Worm (Caenorhabditis elegans) whole organism, early embryonic: ENCODE results near the gene nemt-1.
"Not testable (repeated sequence)": the region's sequence is repeated elsewhere in the genome, so short reads cannot be mapped to it uniquely, and the experiment has no call there.

ENCODE experiments used
- B0310.2 ChIP-seq: sonication (generic microtip); optimal IDR thresholded peaks from 2 replicates; lab custom pipeline; 2016; ENCODE audit warnings: mild to moderate bottlenecking, missing genetic modification characterization, missing compliant biosample characterization
- F13C5.2 ChIP-seq: sonication (generic microtip); optimal IDR thresholded peaks from 2 replicates; lab custom pipeline; 2017; ENCODE audit warnings: mild to moderate bottlenecking, missing genetic modification characterization, inconsistent platforms, missing compliant biosample characterization
- aly-1 ChIP-seq: sonication (generic microtip); optimal IDR thresholded peaks from 2 replicates; lab custom pipeline; 2016; ENCODE audit warnings: missing genetic modification characterization, missing compliant biosample characterization
- ama-1 ChIP-seq: fragments of 150-350 bp; optimal IDR thresholded peaks from 2 replicates; lab custom pipeline; 2014
- ceh-13 ChIP-seq: fragments of 200-800 bp; sonication (Bioruptor generic); optimal IDR thresholded peaks from 2 replicates; lab custom pipeline; 2018; ENCODE audit warnings: mild to moderate bottlenecking, missing genetic modification characterization, missing compliant biosample characterization
- ceh-36 ChIP-seq: sonication (generic microtip); optimal IDR thresholded peaks from 2 replicates; lab custom pipeline; 2016; ENCODE audit warnings: missing genetic modification characterization, inconsistent platforms, missing compliant biosample characterization
- ets-7 ChIP-seq: sonication (generic microtip); optimal IDR thresholded peaks from 2 replicates; lab custom pipeline; 2016; ENCODE audit warnings: missing genotype, missing genetic modification characterization, missing compliant biosample characterization
- flt-1 ChIP-seq: fragments of 200-800 bp; sonication (Bioruptor generic); IDR thresholded peaks from 2 replicates; pipeline ENCODE4 v1.3.6; 2022; ENCODE audit warnings: missing genetic modification characterization, missing compliant biosample characterization
- hmbx-1 ChIP-seq: sonication (generic microtip); optimal IDR thresholded peaks from 2 replicates; lab custom pipeline; 2016; ENCODE audit warnings: mild to moderate bottlenecking, missing genetic modification characterization, missing compliant biosample characterization
- hmg-4 ChIP-seq: fragments of 200-800 bp; sonication (Bioruptor generic); optimal IDR thresholded peaks from 2 replicates; lab custom pipeline; 2018; ENCODE audit warnings: mild to moderate bottlenecking, missing genetic modification characterization, missing compliant biosample characterization
- hnd-1 ChIP-seq: sonication (generic microtip); optimal IDR thresholded peaks from 2 replicates; lab custom pipeline; 2016; ENCODE audit warnings: missing genetic modification characterization, missing compliant biosample characterization
- pes-1 ChIP-seq: fragments of 200-800 bp; sonication (Bioruptor generic); IDR thresholded peaks from 2 replicates; pipeline ENCODE4 v1.3.6; 2022; ENCODE audit warnings: missing genetic modification reagents, missing genetic modification characterization, missing compliant biosample characterization
- scrt-1 ChIP-seq: fragments of 200-800 bp; sonication (Bioruptor generic); IDR thresholded peaks from 2 replicates; pipeline ENCODE4 v1.3.6; 2022; ENCODE audit warnings: missing genetic modification characterization, missing compliant biosample characterization
- sea-1 ChIP-seq: fragments of 200-800 bp; sonication (Bioruptor generic); conservative IDR thresholded peaks from 2 replicates; pipeline ENCODE4 v1.3.6; 2022; ENCODE audit warnings: missing genetic modification characterization, missing compliant biosample characterization
- tbx-11 ChIP-seq: fragments of 200-800 bp; sonication (Bioruptor generic); IDR thresholded peaks from 2 replicates; pipeline ENCODE4 v1.3.6; 2022; ENCODE audit warnings: missing genetic modification characterization, missing compliant biosample characterization
- tbx-37 ChIP-seq: fragments of 200-800 bp; sonication (Bioruptor generic); conservative IDR thresholded peaks from 2 replicates; pipeline ENCODE4 v1.3.6; 2022; ENCODE audit warnings: missing genetic modification reagents, missing genetic modification characterization, missing compliant biosample characterization
- tra-4 ChIP-seq: sonication (generic microtip); optimal IDR thresholded peaks from 2 replicates; lab custom pipeline; 2017; ENCODE audit warnings: missing genetic modification characterization, missing compliant biosample characterization

nemt-1 gene

DNA sequence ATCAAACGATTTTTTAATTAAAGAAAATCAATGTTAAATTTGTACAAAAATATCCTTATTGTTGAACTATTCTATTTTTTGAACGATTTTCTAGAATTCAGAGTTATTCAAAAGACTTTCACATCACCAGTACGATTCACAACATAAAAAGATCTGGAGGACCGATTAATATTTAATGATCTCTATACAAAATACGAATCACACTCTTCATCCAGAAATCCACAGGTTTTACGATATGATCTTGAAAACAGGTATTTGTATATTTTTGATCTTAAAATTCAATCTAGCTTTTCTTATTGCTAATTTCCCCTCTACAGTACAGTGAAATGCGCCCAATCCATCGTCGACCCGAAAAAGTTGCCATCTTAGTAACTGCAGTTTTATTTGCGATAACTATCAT lies 14.6 kb downstream of the nemt-1 start, which contains the start of gene F49C12.5:
Gene F49C12.5 (plus strand): TSS at position 301 of the 400 bp plus-strand sequence.
- TF ChIP-seq scrt-1 (GFP tag; lab: Robert Waterston, UW) (no peak), ceh-36 (tag; lab: Kevin White, UChicago) (no peak), F13C5.2 (no peak), B0310.2 (no peak), aly-1 (tag; lab: Kevin White, UChicago) (no peak), tbx-37 (GFP tag; lab: Robert Waterston, UW) (no peak), hmg-4 (no peak), hmbx-1 (tag; lab: Kevin White, UChicago) (no peak), ama-1 (lab: Kevin White, UChicago) (no peak), ceh-13 (GFP tag; lab: Kevin White, UChicago) (no peak), pes-1 (GFP tag; lab: Robert Waterston, UW) (no peak), hnd-1 (tag; lab: Kevin White, UChicago) (no peak), ets-7 (no peak)

DNA sequence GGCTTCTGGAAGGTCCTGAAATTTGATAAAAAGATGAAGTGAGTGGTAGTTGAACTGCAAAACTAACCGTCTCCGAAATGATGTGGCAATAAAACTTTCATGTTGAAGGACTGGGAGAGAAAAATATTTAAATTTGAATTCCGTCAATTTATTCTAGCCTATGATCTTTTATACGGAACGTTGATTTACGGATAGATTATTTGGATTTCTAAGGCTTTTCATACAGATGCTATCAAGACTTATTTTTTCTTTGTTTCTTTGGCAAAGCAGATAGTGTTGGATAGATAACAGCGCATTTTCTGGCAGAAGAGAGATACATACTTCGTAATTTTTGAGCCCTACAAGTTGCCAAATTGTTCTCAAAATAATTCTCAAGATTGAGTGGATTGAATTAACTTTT lies 15.2 kb downstream of the nemt-1 start, which contains the start of gene F49C12.4:
Gene F49C12.4 (minus strand): TSS at position 101 of the 400 bp plus-strand sequence.
- no peak for TF ChIP-seq tra-4
- TF ChIP-seq ama-1 (lab: Kevin White, UChicago): no peak
- TF ChIP-seq tbx-11 (GFP tag; lab: Robert Waterston, UW): no peak
- no peak for TF ChIP-seq hnd-1 (tag; lab: Kevin White, UChicago)
- TF ChIP-seq scrt-1 (GFP tag; lab: Robert Waterston, UW): no peak
- no peak for TF ChIP-seq ceh-36 (tag; lab: Kevin White, UChicago)

DNA sequence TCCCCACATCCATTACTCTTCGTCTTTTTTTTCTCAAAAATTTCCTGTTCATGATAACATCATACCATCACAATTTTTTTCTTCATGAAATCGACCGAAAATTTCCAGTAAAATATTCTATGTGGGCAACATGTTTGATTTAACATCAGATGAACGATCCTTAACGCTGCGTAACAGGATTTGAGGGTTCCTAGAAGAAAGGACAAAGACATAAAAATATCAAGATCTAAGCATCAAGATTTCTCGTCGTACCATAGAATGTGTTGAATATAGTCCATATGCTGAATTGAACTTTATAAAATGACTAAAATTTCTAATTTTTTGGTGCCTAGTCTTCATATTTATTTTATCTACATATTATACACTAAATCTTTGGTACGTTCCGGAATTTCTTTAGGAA lies 19.1 kb downstream of the nemt-1 start, which contains the start of gene F49C12.3:
Gene F49C12.3 (plus strand): TSS at position 301 of the 400 bp plus-strand sequence.
- no peak for TF ChIP-seq tra-4
- no peak for TF ChIP-seq scrt-1 (GFP tag; lab: Robert Waterston, UW)
- no peak for TF ChIP-seq ama-1 (lab: Kevin White, UChicago)
- no peak for TF ChIP-seq ceh-13 (GFP tag; lab: Kevin White, UChicago)
- no peak for TF ChIP-seq ets-7
- TF ChIP-seq ceh-36 (tag; lab: Kevin White, UChicago): no peak
- TF ChIP-seq aly-1 (tag; lab: Kevin White, UChicago): no peak
- no peak for TF ChIP-seq pes-1 (GFP tag; lab: Robert Waterston, UW)
- no peak for TF ChIP-seq hnd-1 (tag; lab: Kevin White, UChicago)
- no peak for TF ChIP-seq hmg-4
- no peak for TF ChIP-seq hmbx-1 (tag; lab: Kevin White, UChicago)
- TF ChIP-seq tbx-37 (GFP tag; lab: Robert Waterston, UW): no peak
- TF ChIP-seq tbx-11 (GFP tag; lab: Robert Waterston, UW): no peak
- no peak for TF ChIP-seq flt-1 (GFP tag; lab: Robert Waterston, UW)

DNA sequence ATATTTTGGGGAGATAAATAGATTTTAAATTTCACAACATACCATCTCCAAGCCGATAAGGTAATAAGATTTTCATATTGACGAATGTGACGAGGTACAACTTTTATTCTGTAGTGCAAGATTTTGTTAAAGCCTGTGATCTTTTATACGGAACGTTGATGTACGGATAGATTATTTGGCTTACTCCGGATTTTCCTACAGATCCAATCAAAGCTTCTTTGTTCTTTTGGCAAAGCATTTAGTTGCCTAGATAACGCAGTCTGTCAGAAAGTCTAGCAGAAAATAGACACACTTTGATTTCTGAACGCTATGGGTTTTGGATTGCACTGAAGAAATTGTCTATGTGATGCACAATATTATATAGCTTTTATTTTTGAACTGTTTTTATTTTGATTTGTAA lies 20.1 kb downstream of the nemt-1 start, which contains the start of gene F49C12.2:
Gene F49C12.2 (minus strand): TSS at position 101 of the 400 bp plus-strand sequence.
- no peak for TF ChIP-seq scrt-1 (GFP tag; lab: Robert Waterston, UW)
- TF ChIP-seq ets-7: no peak
- TF ChIP-seq tbx-11 (GFP tag; lab: Robert Waterston, UW): no peak
- no peak for TF ChIP-seq aly-1 (tag; lab: Kevin White, UChicago)
- no peak for TF ChIP-seq sea-1 (GFP tag; lab: Robert Waterston, UW)
- no peak for TF ChIP-seq ama-1 (lab: Kevin White, UChicago)
- no peak for TF ChIP-seq tra-4
- TF ChIP-seq ceh-36 (tag; lab: Kevin White, UChicago): no peak
- no peak for TF ChIP-seq F13C5.2
- TF ChIP-seq B0310.2: no peak
- TF ChIP-seq hmbx-1 (tag; lab: Kevin White, UChicago): no peak
- no peak for TF ChIP-seq hnd-1 (tag; lab: Kevin White, UChicago)
- no peak for TF ChIP-seq hmg-4
- no peak for TF ChIP-seq pes-1 (GFP tag; lab: Robert Waterston, UW)
- TF ChIP-seq ceh-13 (GFP tag; lab: Kevin White, UChicago): no peak

DNA sequence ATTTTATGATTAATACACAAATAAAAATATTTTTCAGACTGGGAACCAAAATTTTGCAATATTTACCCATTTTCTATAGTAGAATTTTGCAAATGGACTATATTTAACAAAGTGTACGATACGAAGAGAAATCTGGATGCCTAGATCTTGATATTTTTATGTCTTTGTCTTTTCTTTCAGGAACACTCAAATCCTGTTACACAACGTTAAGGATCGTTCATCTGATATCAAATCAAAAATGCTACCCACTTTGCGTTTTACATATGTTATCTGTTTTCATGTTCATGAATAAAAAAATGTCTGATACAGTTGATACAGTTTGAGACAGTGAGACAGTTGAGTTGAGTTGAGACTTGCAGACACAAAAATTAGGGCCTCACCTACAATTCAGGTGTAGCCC lies 23.0 kb downstream of the nemt-1 start, which contains the start of gene F49C12.1:
Gene F49C12.1 (minus strand): TSS at position 70 of the 400 bp plus-strand sequence.
- no peak for TF ChIP-seq F13C5.2

DNA sequence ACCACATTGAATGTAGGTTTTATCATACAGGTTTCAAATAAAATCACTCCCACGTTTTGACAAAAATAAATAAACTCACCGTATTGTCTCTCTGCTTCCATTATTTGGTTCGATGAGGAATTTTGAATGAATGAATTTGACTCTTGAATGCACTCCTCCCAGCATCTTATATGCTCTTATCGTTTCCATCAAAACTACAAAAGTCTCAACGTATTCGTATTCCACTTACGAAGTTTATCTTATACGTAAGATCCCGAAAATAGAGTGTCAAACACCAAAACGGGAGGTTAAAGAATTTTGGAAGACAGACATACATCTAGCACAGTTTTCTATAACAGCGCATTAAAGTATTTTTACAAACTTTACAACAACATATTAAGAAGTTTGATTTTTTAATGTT lies 25.4 kb downstream of the nemt-1 start, which contains the start of gene nhr-264:
Gene nhr-264 (minus strand): TSS at position 101 of the 400 bp plus-strand sequence.
- not testable (repeated sequence) for TF ChIP-seq tra-4; ceh-36 (tag; lab: Kevin White, UChicago); B0310.2

DNA sequence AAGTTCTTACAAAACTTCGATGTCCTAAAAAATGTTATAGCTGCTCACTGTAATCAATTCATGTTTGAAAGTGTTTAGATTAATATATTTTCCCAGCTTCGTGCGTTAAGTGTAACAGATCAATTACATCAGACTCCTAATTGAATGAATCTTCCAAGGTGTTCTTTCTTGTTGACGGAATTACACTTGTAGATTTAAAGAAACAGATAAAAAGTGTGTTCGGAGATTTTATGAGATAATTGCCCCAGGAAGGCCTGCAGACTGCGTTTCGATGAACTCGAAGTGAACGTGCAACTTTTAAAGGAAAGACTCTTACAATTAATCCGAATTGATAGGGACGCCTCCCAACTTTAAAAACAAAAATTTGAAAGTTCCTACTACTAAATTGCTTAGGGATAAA lies 29.6 kb downstream of the nemt-1 start:
- TF ChIP-seq flt-1 (GFP tag; lab: Robert Waterston, UW): no peak
- TF ChIP-seq B0310.2: no peak
- TF ChIP-seq ceh-36 (tag; lab: Kevin White, UChicago): no peak
- no peak for TF ChIP-seq F13C5.2
- no peak for TF ChIP-seq ama-1 (lab: Kevin White, UChicago)
- TF ChIP-seq tbx-11 (GFP tag; lab: Robert Waterston, UW): no peak
- no peak for TF ChIP-seq sea-1 (GFP tag; lab: Robert Waterston, UW)
- TF ChIP-seq ets-7: no peak
- no peak for TF ChIP-seq scrt-1 (GFP tag; lab: Robert Waterston, UW)
- TF ChIP-seq hmg-4: no peak
- TF ChIP-seq hnd-1 (tag; lab: Kevin White, UChicago): no peak

DNA sequence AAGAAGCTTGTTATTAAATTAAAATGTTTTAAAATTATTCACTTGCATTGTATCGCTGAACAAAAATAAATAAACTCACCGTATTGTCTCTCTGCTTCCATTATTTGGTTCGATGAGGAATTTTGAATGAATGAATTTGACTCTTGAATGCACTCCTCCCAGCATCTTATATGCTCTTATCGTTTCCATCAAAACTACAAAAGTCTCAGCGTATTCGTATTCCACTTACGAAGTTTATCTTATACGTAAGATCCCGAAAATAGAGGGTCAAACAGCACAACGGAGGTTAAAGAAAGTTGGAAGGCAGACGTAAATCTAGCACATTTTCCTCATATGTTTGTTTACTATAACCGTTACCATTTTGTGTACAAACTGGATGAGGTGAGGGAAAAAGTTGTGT lies 32.9 kb downstream of the nemt-1 start, which contains the start of gene nhr-267:
Gene nhr-267 (minus strand): TSS at position 101 of the 400 bp plus-strand sequence.
- TF ChIP-seq pes-1 (GFP tag; lab: Robert Waterston, UW); ceh-36 (tag; lab: Kevin White, UChicago); tbx-37 (GFP tag; lab: Robert Waterston, UW): not testable (repeated sequence)
